Worm (Caenorhabditis elegans) whole organism, mixed stage, embryonic: ENCODE data around the gene str-253.

Source experiments
- bed-3 ChIP-seq: fragments of 200-800 bp; sonication (Bioruptor generic); optimal IDR thresholded peaks from 3 replicates; lab custom pipeline; 2018; ENCODE audit warnings: mild to moderate bottlenecking, missing genetic modification characterization, moderate library complexity, missing compliant biosample characterization
- blmp-1 ChIP-seq: fragments of 150-350 bp; optimal IDR thresholded peaks from 2 replicates; lab custom pipeline; 2014; ENCODE audit warnings: missing biosample characterization, missing genetic modification characterization
- ceh-43 ChIP-seq: fragments of 200-800 bp; sonication (Bioruptor generic); optimal IDR thresholded peaks from 2 replicates; lab custom pipeline; 2018; ENCODE audit warnings: mild to moderate bottlenecking, missing genetic modification characterization, moderate library complexity, missing compliant biosample characterization
- ceh-83 ChIP-seq: fragments of 200-800 bp; sonication (Bioruptor generic); optimal IDR thresholded peaks from 2 replicates; lab custom pipeline; 2018; ENCODE audit warnings: mild to moderate bottlenecking, missing genetic modification characterization, missing compliant biosample characterization
- ces-1 ChIP-seq: fragments of 150-350 bp; optimal IDR thresholded peaks from 2 replicates; lab custom pipeline; 2014; ENCODE audit warnings: missing biosample characterization, missing genetic modification reagents, missing genetic modification characterization
- cnd-1 ChIP-seq: fragments of 200-800 bp; sonication (Bioruptor generic); optimal IDR thresholded peaks from 2 replicates; lab custom pipeline; 2018; ENCODE audit warnings: mild to moderate bottlenecking, missing genetic modification characterization, missing compliant biosample characterization
- elt-1 ChIP-seq: sonication (generic microtip); optimal IDR thresholded peaks from 2 replicates; lab custom pipeline; 2017; ENCODE audit warnings: missing genetic modification characterization, mild to moderate bottlenecking, missing compliant biosample characterization, antibody characterized with exemption, moderate library complexity, borderline replicate concordance; ENCODE audit not compliant: insufficient read depth
- elt-3 ChIP-seq: fragments of 150-350 bp; optimal IDR thresholded peaks from 2 replicates; lab custom pipeline; 2014; ENCODE audit warnings: missing biosample characterization, missing genetic modification characterization
- flh-1 ChIP-seq: fragments of 200-800 bp; sonication (Bioruptor generic); optimal IDR thresholded peaks from 2 replicates; lab custom pipeline; 2018; ENCODE audit warnings: mild to moderate bottlenecking, missing genetic modification characterization, moderate library complexity, missing compliant biosample characterization
- ham-2 ChIP-seq: fragments of 200-800 bp; sonication (Bioruptor generic); optimal IDR thresholded peaks from 2 replicates; lab custom pipeline; 2018; ENCODE audit warnings: mild to moderate bottlenecking, missing genetic modification characterization, missing compliant biosample characterization
- hlh-1 ChIP-seq: fragments of 150-350 bp; optimal IDR thresholded peaks from 2 replicates; lab custom pipeline; 2014; ENCODE audit warnings: missing biosample characterization, missing genetic modification reagents, missing genetic modification characterization
- lin-13 ChIP-seq: fragments of 150-350 bp; optimal IDR thresholded peaks from 2 replicates; lab custom pipeline; 2014; ENCODE audit warnings: missing biosample characterization, missing genetic modification characterization
- lin-32 ChIP-seq: fragments of 200-800 bp; sonication (Bioruptor generic); optimal IDR thresholded peaks from 2 replicates; lab custom pipeline; 2018; ENCODE audit warnings: mild to moderate bottlenecking, missing genetic modification characterization, missing compliant biosample characterization
- lsy-2 ChIP-seq: fragments of 150-350 bp; optimal IDR thresholded peaks from 2 replicates; lab custom pipeline; 2014; ENCODE audit warnings: missing biosample characterization, missing genetic modification characterization
- mab-5 ChIP-seq: fragments of 150-350 bp; optimal IDR thresholded peaks from 2 replicates; lab custom pipeline; 2014; ENCODE audit warnings: missing biosample characterization, missing genetic modification characterization
- mep-1 ChIP-seq: fragments of 150-350 bp; optimal IDR thresholded peaks from 2 replicates; lab custom pipeline; 2017; ENCODE audit warnings: missing biosample characterization, missing genetic modification reagents, missing genetic modification characterization, inconsistent platforms
- mls-2 ChIP-seq: sonication (generic microtip); optimal IDR thresholded peaks from 2 replicates; lab custom pipeline; 2016; ENCODE audit warnings: mild to moderate bottlenecking, missing genetic modification characterization, moderate library complexity, missing compliant biosample characterization
- nhr-12 ChIP-seq: fragments of 150-350 bp; optimal IDR thresholded peaks from 2 replicates; lab custom pipeline; 2014; ENCODE audit warnings: missing biosample characterization, missing genetic modification characterization
- nhr-2 ChIP-seq: fragments of 150-350 bp; optimal IDR thresholded peaks from 2 replicates; lab custom pipeline; 2014; ENCODE audit warnings: missing biosample characterization, missing genetic modification characterization
- nhr-237 ChIP-seq: fragments of 150-350 bp; optimal IDR thresholded peaks from 2 replicates; lab custom pipeline; 2014; ENCODE audit warnings: missing biosample characterization, missing genetic modification characterization
- nhr-28 ChIP-seq: fragments of 150-350 bp; optimal IDR thresholded peaks from 2 replicates; lab custom pipeline; 2014; ENCODE audit warnings: missing biosample characterization, missing genetic modification characterization
- nhr-76 ChIP-seq: sonication (generic microtip); optimal IDR thresholded peaks from 2 replicates; lab custom pipeline; 2017; ENCODE audit warnings: missing biosample characterization, missing genetic modification characterization
- pha-4 ChIP-seq: fragments of 150-350 bp; optimal IDR thresholded peaks from 2 replicates; lab custom pipeline; 2018; ENCODE audit warnings: missing biosample characterization, missing genetic modification reagents, missing genetic modification characterization
- sem-2 ChIP-seq: fragments of 200-800 bp; sonication (Bioruptor generic); optimal IDR thresholded peaks from 2 replicates; lab custom pipeline; 2018; ENCODE audit warnings: mild to moderate bottlenecking, missing genetic modification characterization, missing compliant biosample characterization
- snpc-4 ChIP-seq: fragments of 150-350 bp; optimal IDR thresholded peaks from 2 replicates; lab custom pipeline; 2014; ENCODE audit warnings: missing biosample characterization, missing genetic modification characterization
- tbx-8 ChIP-seq: fragments of 200-800 bp; sonication (Bioruptor generic); optimal IDR thresholded peaks from 2 replicates; lab custom pipeline; 2018; ENCODE audit warnings: mild to moderate bottlenecking, missing genetic modification characterization, moderate library complexity, missing compliant biosample characterization
- unc-120 ChIP-seq: sonication (generic microtip); optimal IDR thresholded peaks from 2 replicates; lab custom pipeline; 2017; ENCODE audit warnings: missing genetic modification characterization, missing compliant biosample characterization; ENCODE audit not compliant: poor library complexity, severe bottlenecking
- unc-39 ChIP-seq: fragments of 150-350 bp; optimal IDR thresholded peaks from 2 replicates; lab custom pipeline; 2014; ENCODE audit warnings: missing biosample characterization, missing genetic modification characterization
- unc-62 ChIP-seq: fragments of 150-350 bp; optimal IDR thresholded peaks from 2 replicates; lab custom pipeline; 2014; ENCODE audit warnings: missing biosample characterization, missing genetic modification reagents, missing genetic modification characterization
- zip-8 ChIP-seq: fragments of 150-350 bp; optimal IDR thresholded peaks from 2 replicates; lab custom pipeline; 2014; ENCODE audit warnings: missing biosample characterization, missing genetic modification characterization
- ztf-11 ChIP-seq: fragments of 150-350 bp; optimal IDR thresholded peaks from 2 replicates; lab custom pipeline; 2014; ENCODE audit warnings: missing biosample characterization, missing genetic modification characterization

The str-253 gene

DNA sequence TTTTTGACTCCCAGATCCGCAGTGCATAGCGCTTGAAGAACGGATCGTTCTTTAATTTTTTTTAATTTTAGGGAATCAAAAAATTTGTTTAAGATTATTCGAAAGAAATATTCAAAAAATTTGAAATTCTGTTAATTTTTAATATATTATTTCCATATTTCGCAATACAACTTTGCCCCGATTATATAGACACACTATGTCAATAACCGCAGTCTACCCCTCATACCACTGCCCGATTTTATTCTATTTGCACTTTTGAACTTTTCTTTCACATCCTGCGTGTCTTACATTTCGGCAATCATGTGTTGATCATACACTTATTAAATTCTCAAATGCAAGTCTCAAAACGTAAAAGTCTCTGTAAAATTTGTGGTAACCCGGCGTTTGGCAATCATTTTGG lies 35.6 kb downstream of the str-253 start, which contains the start of gene nhr-56:
Gene nhr-56 (plus strand): TSS at position 202 of the 400 bp plus-strand sequence.
- no peak for TF ChIP-seq ztf-11 (tag; lab: Kevin White, UChicago)
- TF ChIP-seq unc-39 (tag; lab: Kevin White, UChicago), result no peak
- TF ChIP-seq nhr-237 (tag; lab: Kevin White, UChicago), result peak; percentile 44
- TF ChIP-seq mep-1 (tag; lab: Kevin White, UChicago), result no peak
- TF ChIP-seq bed-3, result no peak
- TF ChIP-seq lsy-2 (tag; lab: Kevin White, UChicago), result no peak
- peak; percentile 89 for TF ChIP-seq pha-4 (tag; lab: Kevin White, UChicago)
- no peak for TF ChIP-seq ham-2
- no peak for TF ChIP-seq ceh-83 (GFP tag; lab: Kevin White, UChicago)

DNA sequence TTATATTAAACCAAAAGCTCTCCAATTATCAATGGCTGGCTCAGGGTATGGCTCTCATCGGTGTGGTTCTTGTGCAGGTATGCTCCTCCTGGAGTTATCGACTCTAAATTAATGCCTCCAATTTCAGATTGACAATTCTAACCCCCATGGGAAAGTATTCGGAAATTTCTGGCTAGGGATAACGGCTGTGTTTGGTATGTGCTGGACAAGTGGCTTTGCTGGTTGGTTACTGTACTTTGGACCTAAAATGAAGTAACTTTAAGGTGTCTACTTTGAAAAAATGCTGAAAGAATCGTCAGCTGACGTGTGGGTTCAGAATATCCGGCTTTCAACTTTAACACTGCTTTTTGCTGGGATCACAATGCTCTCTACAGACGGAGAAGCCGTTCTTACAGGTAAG lies 37.5 kb downstream of the str-253 start:
- TF ChIP-seq unc-39 (tag; lab: Kevin White, UChicago), result no peak
- no peak for TF ChIP-seq lin-13
- TF ChIP-seq unc-62, result no peak
- no peak for TF ChIP-seq snpc-4 (tag; lab: Kevin White, UChicago)
- no peak for TF ChIP-seq tbx-8
- no peak for TF ChIP-seq ham-2
- TF ChIP-seq lin-32 (GFP tag; lab: Kevin White, UChicago), result no peak
- no peak for TF ChIP-seq nhr-12 (tag; lab: Kevin White, UChicago)
- no peak for TF ChIP-seq elt-1 (tag; lab: Kevin White, UChicago)
- TF ChIP-seq elt-3, result no peak
- TF ChIP-seq blmp-1 (tag; lab: Kevin White, UChicago), result no peak
- no peak for TF ChIP-seq pha-4 (tag; lab: Kevin White, UChicago)
- no peak for TF ChIP-seq flh-1 (GFP tag; lab: Kevin White, UChicago)
- no peak for TF ChIP-seq lsy-2 (tag; lab: Kevin White, UChicago)
- no peak for TF ChIP-seq nhr-2
- no peak for TF ChIP-seq nhr-76
- no peak for TF ChIP-seq hlh-1 (tag; lab: Kevin White, UChicago)

DNA sequence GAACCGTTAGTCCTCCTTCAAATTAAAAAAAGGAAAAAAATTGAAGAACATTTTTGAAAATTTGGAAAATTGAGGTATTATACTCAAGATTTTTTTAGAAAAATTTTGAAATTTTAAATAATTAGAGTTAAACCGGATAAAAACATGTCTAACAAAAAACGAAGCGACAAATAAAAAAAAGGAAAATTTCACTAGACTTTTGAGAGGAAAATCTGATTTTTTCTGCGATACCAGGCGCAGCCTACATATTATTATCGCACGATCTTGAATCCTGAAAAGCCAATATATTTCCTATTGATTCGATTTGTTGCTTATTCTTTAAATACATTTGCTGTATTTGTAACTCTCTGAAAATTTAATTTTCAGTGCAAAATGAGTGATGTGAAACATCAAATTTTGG lies 39.1 kb downstream of the str-253 start, which contains the start of gene nstp-8:
Gene nstp-8 (plus strand): TSS at position 301 of the 400 bp plus-strand sequence.
- no peak for TF ChIP-seq unc-120 (tag; lab: Kevin White, UChicago)
- TF ChIP-seq hlh-1 (tag; lab: Kevin White, UChicago), result no peak
- TF ChIP-seq elt-1 (tag; lab: Kevin White, UChicago), result no peak
- TF ChIP-seq ceh-43 (GFP tag; lab: Kevin White, UChicago), result no peak
- TF ChIP-seq lin-32 (GFP tag; lab: Kevin White, UChicago), result no peak
- TF ChIP-seq nhr-12 (tag; lab: Kevin White, UChicago), result no peak
- TF ChIP-seq lin-13, result no peak
- TF ChIP-seq ces-1 (GFP tag; lab: Kevin White, UChicago), result no peak
- TF ChIP-seq mab-5 (tag; lab: Kevin White, UChicago), result no peak
- no peak for TF ChIP-seq flh-1 (GFP tag; lab: Kevin White, UChicago)
- no peak for TF ChIP-seq cnd-1
- no peak for TF ChIP-seq sem-2 (GFP tag; lab: Kevin White, UChicago)
- TF ChIP-seq zip-8 (tag; lab: Kevin White, UChicago), result no peak
- TF ChIP-seq mls-2 (tag; lab: Kevin White, UChicago), result no peak
- TF ChIP-seq bed-3, result no peak
- TF ChIP-seq, all 35 proteins: peak for 0

DNA sequence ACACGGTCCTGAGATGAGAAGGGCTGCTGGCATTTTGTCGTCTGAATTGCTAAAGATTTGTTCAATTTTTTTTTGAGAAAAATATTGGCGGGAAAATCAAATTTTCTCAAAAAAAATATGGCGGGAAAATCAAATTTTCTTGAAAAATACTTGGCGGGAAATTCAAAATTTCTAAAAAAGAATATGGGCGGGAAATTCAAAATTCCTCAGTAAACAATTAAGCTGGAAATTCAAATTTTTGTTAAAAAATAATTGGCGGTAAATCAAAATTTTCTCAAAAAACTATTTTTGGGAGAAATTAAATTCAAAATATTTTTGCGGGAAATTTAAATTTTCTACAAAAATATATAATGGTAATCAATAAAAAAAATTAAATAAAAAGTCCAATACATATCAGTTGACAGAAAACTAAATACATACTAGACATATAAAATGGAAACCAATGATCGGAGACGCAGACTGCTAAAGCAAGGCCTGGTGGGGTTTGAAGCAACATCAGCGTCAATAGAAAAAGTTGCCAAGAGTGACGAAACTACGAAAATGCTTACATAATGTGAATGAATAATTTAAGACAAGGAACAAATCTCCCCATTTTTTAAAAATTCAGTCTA lies 39.9 kb downstream of the str-253 start, which contains the start of gene nhr-184:
Gene nhr-184 (minus strand): TSS at position 51 of the 611 bp plus-strand sequence.
- peak; percentile 6 for TF ChIP-seq pha-4 (tag; lab: Kevin White, UChicago)
- no peak for TF ChIP-seq nhr-28

DNA sequence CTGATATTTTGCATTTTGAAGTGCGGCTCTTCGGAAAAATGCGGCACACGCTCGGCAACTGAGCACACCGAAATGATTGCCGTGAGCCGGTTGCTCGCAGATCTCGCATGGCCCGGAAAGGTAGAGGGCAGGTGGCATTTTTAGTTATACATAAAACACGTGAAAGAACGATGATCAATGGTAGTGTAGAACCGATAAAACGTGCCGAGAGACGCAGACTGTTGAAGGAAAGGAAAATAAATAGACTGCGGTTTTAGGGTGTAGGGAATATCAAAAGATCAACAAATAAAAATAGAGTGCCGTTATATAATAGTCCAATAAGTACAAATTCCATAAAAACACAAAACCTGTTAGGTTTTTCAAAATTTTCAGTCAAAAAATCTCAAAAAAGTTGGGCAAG lies 42.5 kb downstream of the str-253 start, which contains the start of gene nhr-133:
Gene nhr-133 (minus strand): TSS at position 183 of the 400 bp plus-strand sequence.
- TF ChIP-seq nhr-76 (no peak), elt-3 (no peak), lsy-2 (tag; lab: Kevin White, UChicago) (no peak), nhr-2 (no peak), hlh-1 (tag; lab: Kevin White, UChicago) (no peak)
- TF ChIP-seq, all 35 proteins: peak for 0
